Worm (Caenorhabditis elegans): ENCODE results near the gene Y49E10.29.

The Y49E10.29 gene

ce11 chrIII:12499245-12499644, 30.3 kb downstream of the Y49E10.29 start, which contains the start of gene sql-1 (continued):
- no peak for TF ChIP-seq ets-4 (GFP tag; optimal IDR thresholded peaks at IDR 0.05)
- no peak for TF ChIP-seq pha-4 (tag; optimal IDR thresholded peaks at IDR 0.05)
- TF ChIP-seq ceh-58 (GFP tag; IDR thresholded peaks at IDR 0.05), result no peak
- no peak for TF ChIP-seq sptf-2 (GFP tag; optimal IDR thresholded peaks at IDR 0.05)
- TF ChIP-seq athp-1 (tag; optimal IDR thresholded peaks at IDR 0.05), result peak; percentile 82
- TF ChIP-seq cebp-2 (GFP tag; IDR thresholded peaks at IDR 0.05), result 0 out of 2 replicates have a peak, but pooled peaks have one; percentile 53
- no peak for TF ChIP-seq nhr-80 (tag; optimal IDR thresholded peaks at IDR 0.05)
- TF ChIP-seq repo-1 (tag; optimal IDR thresholded peaks at IDR 0.05), result peak; percentile 30
- no peak for TF ChIP-seq dox-1 (GFP tag; IDR thresholded peaks at IDR 0.05)
- peak; percentile 53 for TF ChIP-seq lin-54 (GFP tag; optimal IDR thresholded peaks at IDR 0.05)
- TF ChIP-seq rcor-1 (GFP tag; IDR thresholded peaks at IDR 0.05), result no peak
- no peak for TF ChIP-seq attf-3 (GFP tag; conservative IDR thresholded peaks at IDR 0.05)
- TF ChIP-seq hsf-1 (GFP tag; IDR thresholded peaks at IDR 0.05), result no peak
- TF ChIP-seq attf-6 (GFP tag; IDR thresholded peaks at IDR 0.05), result no peak
- TF ChIP-seq rec-8 (tag; optimal IDR thresholded peaks at IDR 0.05), result peak; percentile 11 to 63
- no peak for TF ChIP-seq nfya-1 (tag; optimal IDR thresholded peaks at IDR 0.05; ENCODE audit: borderline replicate concordance, insufficient read depth)
- no peak for TF ChIP-seq attf-5 (GFP tag; optimal IDR thresholded peaks at IDR 0.05)
- no peak for TF ChIP-seq F39B2.1 (GFP tag; IDR thresholded peaks at IDR 0.05)
- no peak for TF ChIP-seq B0261.1 (tag; optimal IDR thresholded peaks at IDR 0.05)
- peak; percentile 50 for TF ChIP-seq dpff-1 (tag; optimal IDR thresholded peaks at IDR 0.05)
- no peak for TF ChIP-seq somi-1 (GFP tag; optimal IDR thresholded peaks at IDR 0.05)
- no peak for TF ChIP-seq T07F8.4 (tag; optimal IDR thresholded peaks at IDR 0.05)
- no peak for TF ChIP-seq egl-18 (GFP tag; IDR thresholded peaks at IDR 0.05)
- TF ChIP-seq nhr-27 (tag; optimal IDR thresholded peaks at IDR 0.05), result peak; percentile 39
- TF ChIP-seq snpc-3.4 (tag; optimal IDR thresholded peaks at IDR 0.05), result peak; percentile 70
- TF ChIP-seq nhr-90 (tag; optimal IDR thresholded peaks at IDR 0.05), result no peak
- peak; percentile 53 for TF ChIP-seq unc-130 (GFP tag; optimal IDR thresholded peaks at IDR 0.05)
- TF ChIP-seq F22D6.2 (tag; optimal IDR thresholded peaks at IDR 0.05), result no peak
- no peak for TF ChIP-seq D2030.7 (GFP tag; IDR thresholded peaks at IDR 0.05)
- TF ChIP-seq F33H1.4 (GFP tag; IDR thresholded peaks at IDR 0.05), result no peak
- TF ChIP-seq ccch-3 (GFP tag; optimal IDR thresholded peaks at IDR 0.05), result no peak
- no peak for TF ChIP-seq hlh-26 (GFP tag; conservative IDR thresholded peaks at IDR 0.05)
- no peak for TF ChIP-seq egrh-3 (GFP tag; IDR thresholded peaks at IDR 0.05)
- TF ChIP-seq Y79H2A.3 (GFP tag; conservative IDR thresholded peaks at IDR 0.05), result no peak
- no peak; the same call in 1 of the 2 replicates for TF ChIP-seq ekl-4 (GFP tag; IDR thresholded peaks at IDR 0.05)
- TF ChIP-seq hmg-20 (GFP tag; IDR thresholded peaks at IDR 0.05), result no peak
- TF ChIP-seq die-1 (tag; optimal IDR thresholded peaks at IDR 0.05), result no peak
- TF ChIP-seq Y53F4B.3 (GFP tag; IDR thresholded peaks at IDR 0.05), result no peak
- no peak for TF ChIP-seq F23B12.7 (tag; optimal IDR thresholded peaks at IDR 0.05; ENCODE audit: insufficient read depth)
- peak; percentile 74 for TF ChIP-seq fkh-3 (tag; optimal IDR thresholded peaks at IDR 0.05)
- 0 out of 2 replicates have a peak, but pooled peaks have one; percentile 8 for TF ChIP-seq nfyb-1 (GFP tag; IDR thresholded peaks at IDR 0.05)
- no peak for TF ChIP-seq snpc-1.1 (tag; optimal IDR thresholded peaks at IDR 0.05; ENCODE audit: insufficient read depth)
- no peak for TF ChIP-seq lag-1 (GFP tag; IDR thresholded peaks at IDR 0.05)
- peak; percentile 77; the same call in 1 of the 2 replicates for TF ChIP-seq nfya-2 (GFP tag; IDR thresholded peaks at IDR 0.05)
- TF ChIP-seq ztf-26 (tag; optimal IDR thresholded peaks at IDR 0.05), result no peak
- no peak for TF ChIP-seq bed-2 (GFP tag; IDR thresholded peaks at IDR 0.05)
- no peak for TF ChIP-seq rpc-1 (optimal IDR thresholded peaks at IDR 0.05)
- no peak for TF ChIP-seq rpc-1 (tag; optimal IDR thresholded peaks at IDR 0.05)
- no peak for TF ChIP-seq mcd-1 (GFP tag; IDR thresholded peaks at IDR 0.05)
